Fruit fly (Drosophila melanogaster) S2 (cell line): ENCODE data around the gene CG14691.

ENCODE experiments used
- CG8478 ChIP-seq: fragments of >200 bp; optimal IDR thresholded peaks from 2 replicates; lab custom pipeline; 2018
- CTCF ChIP-seq, 2 experiments: fragments of >200 bp; optimal IDR thresholded peaks; 2 replicates each; lab custom pipeline; 2018

- TF ChIP-seq CG8478 (lab: Kevin White, UChicago) = no peak
- no peak for TF ChIP-seq CTCF (optimal IDR thresholded peaks at IDR 0.05; lab: Kevin White, UChicago)
Measured at dm6 chr3R:10767526-10767925, 12.1 kb upstream of the CG14691 start, which contains the start of gene TfIIFbeta.
